Worm (Caenorhabditis elegans) whole organism, late embryonic: ENCODE data around the gene cest-26.

Source experiments
- K09A11.1 ChIP-seq: sonication (generic microtip); optimal IDR thresholded peaks from 2 replicates; lab custom pipeline; 2017; ENCODE audit warnings: antibody characterized with exemption, mild to moderate bottlenecking, missing genetic modification characterization, missing compliant biosample characterization; ENCODE audit not compliant: insufficient read depth
- ceh-31 ChIP-seq: sonication (generic microtip); optimal IDR thresholded peaks from 2 replicates; lab custom pipeline; 2016; ENCODE audit warnings: missing genetic modification characterization, missing compliant biosample characterization
- ets-4 ChIP-seq: sonication (generic microtip); optimal IDR thresholded peaks from 2 replicates; lab custom pipeline; 2016; ENCODE audit warnings: missing genetic modification characterization, missing compliant biosample characterization
- fax-1 ChIP-seq: sonication (generic microtip); optimal IDR thresholded peaks from 2 replicates; lab custom pipeline; 2016; ENCODE audit warnings: missing genotype, missing genetic modification characterization, missing compliant biosample characterization
- hlh-15 ChIP-seq: sonication (generic microtip); optimal IDR thresholded peaks from 2 replicates; lab custom pipeline; 2016; ENCODE audit warnings: missing genetic modification characterization, missing compliant biosample characterization
- pag-3 ChIP-seq: sonication (generic microtip); optimal IDR thresholded peaks from 2 replicates; lab custom pipeline; 2016; ENCODE audit warnings: missing compliant biosample characterization, missing genetic modification characterization, borderline replicate concordance
- pha-4 ChIP-seq: fragments of 150-350 bp; optimal IDR thresholded peaks from 2 replicates; lab custom pipeline; 2018; ENCODE audit warnings: missing biosample characterization, missing genetic modification reagents, missing genetic modification characterization
- pqm-1 ChIP-seq: sonication (generic microtip); optimal IDR thresholded peaks from 2 replicates; lab custom pipeline; 2016; ENCODE audit warnings: missing genetic modification characterization, missing compliant biosample characterization
- sox-2 ChIP-seq: fragments of 200-800 bp; sonication (Bioruptor generic); IDR thresholded peaks from 2 replicates; pipeline ENCODE4 v1.3.6; 2022; ENCODE audit warnings: missing genetic modification reagents, missing genetic modification characterization, missing compliant biosample characterization

DNA sequence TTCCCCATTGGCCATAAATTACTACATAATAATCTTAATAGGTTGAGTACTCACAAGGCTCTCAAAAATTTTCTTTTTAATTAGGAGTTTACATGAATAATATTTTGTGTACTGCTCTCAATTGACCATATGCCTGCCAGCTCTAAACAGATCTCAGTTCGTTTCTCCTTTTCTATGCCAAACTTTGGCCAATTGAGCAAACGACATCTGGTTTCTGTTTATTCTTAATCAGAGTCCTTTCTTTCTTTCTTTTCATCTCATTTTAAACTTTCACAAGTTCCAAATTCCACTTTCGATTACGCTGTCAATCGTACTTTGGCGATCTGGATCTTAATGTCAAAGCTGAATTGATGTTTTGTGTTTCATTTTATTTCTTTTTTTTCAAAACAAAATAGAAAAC is 26.9 kb upstream of the cest-26 start:
- TF ChIP-seq fax-1 (tag; lab: Kevin White, UChicago) (no peak), pqm-1 (tag; lab: Kevin White, UChicago) (no peak), ets-4 (tag; lab: Kevin White, UChicago) (no peak), pag-3 (tag; lab: Kevin White, UChicago) (no peak), pha-4 (tag; lab: Kevin White, UChicago) (no peak), hlh-15 (tag; lab: Kevin White, UChicago) (no peak), K09A11.1 (tag; lab: Kevin White, UChicago) (no peak), ceh-31 (tag; lab: Kevin White, UChicago) (no peak), sox-2 (GFP tag; lab: Robert Waterston, UW) (no peak)
